Worm (Caenorhabditis elegans): Measurements from ENCODE around the gene cyk-4.

The cyk-4 gene

ce11 chrIII:13731589-13731988, 39.4 kb downstream of the cyk-4 start, which contains the start of gene W06F12.2:
TSS of gene W06F12.2 (minus strand) at chrIII:13731689.
- TF ChIP-seq hmbx-1 (tag; optimal IDR thresholded peaks at IDR 0.05) (no peak), sea-1 (GFP tag; conservative IDR thresholded peaks at IDR 0.05) (no peak), flt-1 (GFP tag; IDR thresholded peaks at IDR 0.05) (no peak)

ce11 chrIII:13729760-13730159, 41.3 kb downstream of the cyk-4 start:
- TF ChIP-seq B0310.2 (tag; optimal IDR thresholded peaks at IDR 0.05) (no peak), tra-4 (tag; optimal IDR thresholded peaks at IDR 0.05) (no peak), tbx-37 (GFP tag; conservative IDR thresholded peaks at IDR 0.05) (no peak), ets-7 (tag; optimal IDR thresholded peaks at IDR 0.05) (no peak), ceh-13 (GFP tag; optimal IDR thresholded peaks at IDR 0.05) (no peak), F13C5.2 (tag; optimal IDR thresholded peaks at IDR 0.05) (no peak), ama-1 (optimal IDR thresholded peaks at IDR 0.05) (no peak)

- TF ChIP-seq ama-1 (optimal IDR thresholded peaks at IDR 0.05) (peak; percentile 9), tbx-37 (GFP tag; conservative IDR thresholded peaks at IDR 0.05) (no peak)
Observed at ce11 chrIII:13724018-13724892, 46.8 kb downstream of the cyk-4 start.

ce11 chrIII:13722387-13723122, 48.5 kb downstream of the cyk-4 start:
- TF ChIP-seq hmbx-1 (tag; optimal IDR thresholded peaks at IDR 0.05) (no peak), aly-1 (tag; optimal IDR thresholded peaks at IDR 0.05) (no peak), pes-1 (GFP tag; IDR thresholded peaks at IDR 0.05) (no peak), hmg-4 (GFP tag; optimal IDR thresholded peaks at IDR 0.05) (no peak), ama-1 (optimal IDR thresholded peaks at IDR 0.05) (peak; percentile 31)

- TF ChIP-seq hmg-4 (GFP tag; optimal IDR thresholded peaks at IDR 0.05) (no peak), ceh-13 (GFP tag; optimal IDR thresholded peaks at IDR 0.05) (no peak), aly-1 (tag; optimal IDR thresholded peaks at IDR 0.05) (no peak), pes-1 (GFP tag; IDR thresholded peaks at IDR 0.05) (no peak), ets-7 (tag; optimal IDR thresholded peaks at IDR 0.05) (no peak), tra-4 (tag; optimal IDR thresholded peaks at IDR 0.05) (no peak), tbx-11 (GFP tag; IDR thresholded peaks at IDR 0.05) (no peak), hnd-1 (tag; optimal IDR thresholded peaks at IDR 0.05) (no peak), F13C5.2 (tag; optimal IDR thresholded peaks at IDR 0.05) (no peak), ama-1 (optimal IDR thresholded peaks at IDR 0.05) (no peak), ceh-36 (tag; optimal IDR thresholded peaks at IDR 0.05) (no peak), scrt-1 (GFP tag; IDR thresholded peaks at IDR 0.05) (no peak), B0310.2 (tag; optimal IDR thresholded peaks at IDR 0.05) (no peak), hmbx-1 (tag; optimal IDR thresholded peaks at IDR 0.05) (no peak), sea-1 (GFP tag; conservative IDR thresholded peaks at IDR 0.05) (no peak), tbx-37 (GFP tag; conservative IDR thresholded peaks at IDR 0.05) (no peak), flt-1 (GFP tag; IDR thresholded peaks at IDR 0.05) (no peak)
Observed at ce11 chrIII:13721944-13722343, 49.1 kb downstream of the cyk-4 start.

ce11 chrIII:13721066-13721465, 50.0 kb downstream of the cyk-4 start:
- no peak for TF ChIP-seq hnd-1 (tag; optimal IDR thresholded peaks at IDR 0.05)
- no peak for TF ChIP-seq hmbx-1 (tag; optimal IDR thresholded peaks at IDR 0.05)
- peak; percentile 29 for TF ChIP-seq ceh-36 (tag; optimal IDR thresholded peaks at IDR 0.05)
- peak; percentile 37; the same call in 1 of the 2 replicates for TF ChIP-seq tbx-11 (GFP tag; IDR thresholded peaks at IDR 0.05)
- peak; percentile 25 for TF ChIP-seq F13C5.2 (tag; optimal IDR thresholded peaks at IDR 0.05)
- TF ChIP-seq sea-1 (GFP tag; conservative IDR thresholded peaks at IDR 0.05), result peak; percentile 66; the same call in 1 of the 2 replicates
- peak; percentile 11 for TF ChIP-seq tra-4 (tag; optimal IDR thresholded peaks at IDR 0.05)
- no peak for TF ChIP-seq ceh-13 (GFP tag; optimal IDR thresholded peaks at IDR 0.05)
- 0 out of 2 replicates have a peak, but pooled peaks have one; percentile 26 for TF ChIP-seq pes-1 (GFP tag; IDR thresholded peaks at IDR 0.05)
- TF ChIP-seq scrt-1 (GFP tag; IDR thresholded peaks at IDR 0.05), result no peak
- TF ChIP-seq flt-1 (GFP tag; IDR thresholded peaks at IDR 0.05), result peak; percentile 35
- TF ChIP-seq tbx-37 (GFP tag; conservative IDR thresholded peaks at IDR 0.05), result no peak
- no peak for TF ChIP-seq ama-1 (optimal IDR thresholded peaks at IDR 0.05)
- no peak for TF ChIP-seq ets-7 (tag; optimal IDR thresholded peaks at IDR 0.05)
- peak; percentile 46 for TF ChIP-seq aly-1 (tag; optimal IDR thresholded peaks at IDR 0.05)
- TF ChIP-seq B0310.2 (tag; optimal IDR thresholded peaks at IDR 0.05), result peak; percentile 48
- TF ChIP-seq hmg-4 (GFP tag; optimal IDR thresholded peaks at IDR 0.05), result peak; percentile 88

ce11 chrIII:13720190-13720741, 50.8 kb downstream of the cyk-4 start:
- TF ChIP-seq hmg-4 (GFP tag; optimal IDR thresholded peaks at IDR 0.05) (peak; percentile 81), aly-1 (tag; optimal IDR thresholded peaks at IDR 0.05) (peak; percentile 63), tbx-11 (GFP tag; IDR thresholded peaks at IDR 0.05) (no peak), pes-1 (GFP tag; IDR thresholded peaks at IDR 0.05) (peak; percentile 10; the same call in 1 of the 2 replicates)
